Worm (Caenorhabditis elegans): ENCODE measurements around the gene C25F9.10.
"Not testable (repeated sequence)": the region's sequence is repeated elsewhere in the genome, so short reads cannot be mapped to it uniquely, and the experiment has no call there.

DNA sequence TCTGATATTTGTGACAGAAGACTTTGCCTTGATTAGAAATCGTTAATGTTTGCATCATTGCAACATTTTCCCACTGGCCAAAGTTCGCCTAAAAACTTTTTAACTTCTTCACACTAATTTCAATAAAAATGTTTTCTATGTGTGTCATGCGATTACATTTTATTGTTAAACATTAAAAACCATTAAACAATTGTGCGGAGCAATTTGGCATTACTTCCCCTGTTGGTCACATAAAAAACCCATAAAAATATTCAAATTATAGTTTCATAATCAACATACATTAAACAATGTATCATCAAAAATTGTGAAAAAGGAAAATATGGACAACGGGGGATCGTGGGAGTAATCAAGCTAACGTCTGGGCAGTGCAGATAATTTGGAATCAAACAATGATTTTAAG, 13.8 kb downstream of the C25F9.10 start:
- not testable (repeated sequence) for TF ChIP-seq mep-1, nhr-28, pqm-1 (tag; optimal IDR thresholded peaks at IDR 0.05)
